Worm (Caenorhabditis elegans) whole organism, L4/young adult: ENCODE data around the gene Y75B8A.7.

Experiments used
- W03F9.2 ChIP-seq: fragments of 150-350 bp; optimal IDR thresholded peaks from 2 replicates; lab custom pipeline; 2014; ENCODE audit warnings: missing biosample characterization, missing genetic modification characterization
- dao-5 ChIP-seq: sonication (generic microtip); optimal IDR thresholded peaks from 2 replicates; lab custom pipeline; 2016; ENCODE audit warnings: missing genotype, missing genetic modification characterization, moderate library complexity, missing compliant biosample characterization
- him-1 ChIP-seq: sonication (generic microtip); optimal IDR thresholded peaks from 2 replicates; lab custom pipeline; 2016; ENCODE audit warnings: missing genotype, missing genetic modification reagents, missing genetic modification characterization, missing compliant biosample characterization

DNA sequence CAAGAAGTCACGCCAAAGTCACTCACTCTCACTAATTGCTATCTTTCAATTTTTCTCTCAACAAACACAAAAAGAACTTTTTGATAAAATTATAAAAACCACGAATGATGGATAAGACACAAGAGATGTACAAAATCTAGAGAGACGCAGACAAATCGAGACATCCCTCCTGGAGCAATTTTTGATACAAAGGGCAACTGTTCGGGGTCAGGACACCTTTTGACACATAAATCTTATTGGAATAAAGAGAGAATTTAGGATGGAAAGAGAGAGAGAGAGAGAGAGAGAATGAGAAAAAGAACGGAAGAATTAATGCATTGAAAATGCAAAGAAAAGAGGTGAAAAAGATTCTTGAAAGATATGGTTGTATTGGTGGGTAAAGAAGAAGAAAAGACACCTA is 15.6 kb upstream of the Y75B8A.7 start:
- TF ChIP-seq W03F9.2 (tag; lab: Kevin White, UChicago) (no peak), dao-5 (no peak), him-1 (tag; lab: Kevin White, UChicago) (no peak)
